Worm (Caenorhabditis elegans) whole organism, L1 larva: ENCODE data around the gene clec-60.

Experiments used
- alr-1 ChIP-seq: fragments of 200-800 bp; sonication (Bioruptor generic); optimal IDR thresholded peaks from 2 replicates; lab custom pipeline; 2018; ENCODE audit warnings: borderline replicate concordance, mild to moderate bottlenecking, missing genetic modification characterization, missing compliant biosample characterization
- aly-2 ChIP-seq: fragments of 150-350 bp; optimal IDR thresholded peaks from 2 replicates; lab custom pipeline; 2014; ENCODE audit warnings: missing biosample characterization, missing genetic modification characterization
- ama-1 ChIP-seq: fragments of 150-350 bp; optimal IDR thresholded peaks from 2 replicates; lab custom pipeline; 2014
- ets-5 ChIP-seq: fragments of 200-800 bp; sonication (Bioruptor generic); IDR thresholded peaks from 2 replicates; pipeline ENCODE4 v1.3.6; 2022; ENCODE audit warnings: missing genetic modification characterization, missing compliant biosample characterization
- isw-1 ChIP-seq: fragments of 200-800 bp; sonication (Bioruptor generic); IDR thresholded peaks from 2 replicates; pipeline ENCODE4 v1.3.6; 2022; ENCODE audit warnings: missing genetic modification characterization, missing compliant biosample characterization
- lin-14 ChIP-seq: fragments of 200-800 bp; sonication (Bioruptor generic); optimal IDR thresholded peaks from 2 replicates; lab custom pipeline; 2018; ENCODE audit warnings: mild to moderate bottlenecking, missing genetic modification characterization, moderate library complexity, missing compliant biosample characterization
- ztf-11 ChIP-seq, 2 experiments: sonication (generic microtip); optimal IDR thresholded peaks; 2 replicates each; lab custom pipeline; 2016 to 2017; ENCODE audit warnings: missing genetic modification characterization in 2 of 2, missing biosample characterization in 1 of 2, missing compliant biosample characterization in 1 of 2

ce11 chrII:10513377-10513776 lies 31.7 kb upstream of the clec-60 start:
- no peak for TF ChIP-seq ama-1 (lab: Kevin White, UChicago)
- TF ChIP-seq aly-2 (tag; lab: Kevin White, UChicago) = no peak
- no peak for TF ChIP-seq ets-5 (GFP tag; lab: Robert Waterston, UW)
- no peak for TF ChIP-seq alr-1
- no peak for TF ChIP-seq lin-14 (GFP tag; lab: Kevin White, UChicago)
- no peak for TF ChIP-seq isw-1 (GFP tag; lab: Robert Waterston, UW)
- no peak for TF ChIP-seq ztf-11 (tag; optimal IDR thresholded peaks at IDR 0.05; lab: Kevin White, UChicago)
